Worm (Caenorhabditis elegans) whole organism, L4 larva: ENCODE results near the gene str-35.

ENCODE experiments used
- dpl-1 ChIP-seq: fragments of 150-350 bp; optimal IDR thresholded peaks from 2 replicates; lab custom pipeline; 2014; ENCODE audit warnings: missing biosample characterization, missing genetic modification reagents, missing genetic modification characterization
- lin-13 ChIP-seq: fragments of 150-350 bp; optimal IDR thresholded peaks from 2 replicates; lab custom pipeline; 2014; ENCODE audit warnings: missing biosample characterization, missing genetic modification reagents, missing genetic modification characterization
- nhr-111 ChIP-seq: fragments of 200-800 bp; sonication (Bioruptor generic); optimal IDR thresholded peaks from 2 replicates; lab custom pipeline; 2018; ENCODE audit warnings: mild to moderate bottlenecking, missing genetic modification characterization, missing compliant biosample characterization
- nhr-76 ChIP-seq: fragments of 150-350 bp; optimal IDR thresholded peaks from 2 replicates; lab custom pipeline; 2014; ENCODE audit warnings: missing biosample characterization, missing genetic modification characterization

ce11 chrV:4487888-4488287 lies 13.2 kb downstream of the str-35 start:
- TF ChIP-seq lin-13 (no peak), dpl-1 (no peak), nhr-111 (no peak), nhr-76 (tag; lab: Kevin White, UChicago) (no peak)
